Fruit fly (Drosophila melanogaster) Kc167 (cell line): ENCODE results near the gene CG46311.

Source experiments
- Myc ChIP-seq: fragments of >200 bp; optimal IDR thresholded peaks from 2 replicates; lab custom pipeline; 2017; ENCODE audit warnings: missing external identifiers
- Sin3A ChIP-seq: fragments of >200 bp; optimal IDR thresholded peaks from 2 replicates; lab custom pipeline; 2018; ENCODE audit warnings: missing external identifiers
- h ChIP-seq: fragments of >200 bp; optimal IDR thresholded peaks from 3 replicates; lab custom pipeline; 2018; ENCODE audit warnings: missing external identifiers
- insv ChIP-seq: fragments of >200 bp; optimal IDR thresholded peaks from 3 replicates; lab custom pipeline; 2018; ENCODE audit warnings: missing external identifiers
- psq ChIP-seq: fragments of >200 bp; optimal IDR thresholded peaks from 2 replicates; lab custom pipeline; 2017; ENCODE audit warnings: missing external identifiers
- ttk ChIP-seq: sonication (Bioruptor generic); optimal IDR thresholded peaks from 2 replicates; lab custom pipeline; 2017; ENCODE audit warnings: missing external identifiers

Gene CG46311

DNA sequence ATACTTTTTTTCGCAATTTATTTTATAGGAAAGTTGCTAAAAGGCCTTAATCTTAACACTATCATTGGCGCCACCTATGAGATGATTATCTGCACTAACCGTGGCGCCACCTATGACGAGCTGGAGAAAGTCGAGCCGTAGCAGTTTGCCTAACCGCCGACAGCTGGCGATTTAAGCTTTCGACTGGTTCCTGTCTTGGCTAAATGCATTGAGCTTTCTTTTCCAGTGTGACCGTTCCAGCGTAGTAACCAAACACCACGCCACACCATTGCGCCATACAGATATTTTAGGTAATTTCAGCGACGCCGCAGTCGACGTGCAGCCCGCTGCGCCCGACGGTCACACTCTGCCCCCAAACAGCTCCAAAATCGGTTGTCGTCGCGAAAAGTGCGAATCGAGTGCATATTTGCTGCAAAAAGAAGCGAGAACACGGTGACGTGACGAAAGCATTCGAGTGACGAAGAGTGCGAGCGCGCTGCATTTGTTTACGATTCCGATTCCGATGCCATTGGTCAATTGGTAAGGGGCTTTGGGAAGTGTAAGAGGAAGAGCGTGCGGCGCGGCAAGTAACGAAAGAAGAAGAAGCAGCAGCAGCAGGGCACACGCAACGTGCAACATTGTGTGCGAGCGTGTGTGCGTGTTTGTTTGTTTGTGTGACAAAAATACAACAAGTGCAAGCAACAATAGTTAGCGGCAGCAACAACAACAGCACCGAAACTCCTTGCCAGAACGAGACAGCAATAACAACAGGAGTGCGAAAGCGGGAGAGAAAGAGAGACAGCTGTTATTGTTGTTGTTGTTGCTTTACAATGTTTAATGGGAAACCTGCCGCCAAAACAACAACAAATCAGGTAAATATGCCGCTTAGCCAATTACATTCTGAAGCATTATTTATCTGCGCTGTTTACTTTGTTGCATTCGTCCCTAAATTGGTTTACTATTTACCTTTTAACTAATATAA lies at the start of gene CG46311, which contains the start of gene Tpst:
TSS of gene CG46311 (plus strand) at position 341 of the 961 bp plus-strand sequence.
TSS of gene Tpst (plus strand) at position 341 of the 961 bp plus-strand sequence.
- TF ChIP-seq h (lab: Kevin White, UChicago): no peak
- TF ChIP-seq Sin3A (lab: Kevin White, UChicago): no peak
- no peak for TF ChIP-seq ttk (lab: Kevin White, UChicago)
- no peak for TF ChIP-seq insv (lab: Kevin White, UChicago)
- no peak for TF ChIP-seq Myc (lab: Kevin White, UChicago)
- no peak for TF ChIP-seq psq (lab: Kevin White, UChicago)

DNA sequence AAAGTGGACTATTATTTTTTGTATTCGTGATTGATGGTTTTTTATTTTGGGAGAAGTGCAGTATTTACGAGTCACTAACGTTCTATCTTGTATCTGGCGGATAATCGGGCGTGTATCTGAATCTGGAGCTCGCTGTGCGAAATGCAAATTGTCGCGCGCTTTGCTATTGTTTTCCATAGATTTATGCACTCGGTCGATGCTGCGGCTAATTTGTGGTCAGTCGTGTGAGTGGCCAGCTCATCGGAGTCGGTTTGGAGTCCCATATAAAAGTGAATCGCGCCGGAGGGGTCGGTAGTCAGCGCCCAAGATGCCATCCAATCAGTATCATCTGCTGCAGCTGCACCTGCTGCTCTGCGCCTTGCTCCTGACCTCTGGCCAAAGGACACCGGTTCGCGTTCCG lies 35.9 kb upstream of the CG46311 start, which contains the start of gene CG15754:
TSS of gene CG15754 (plus strand) at position 301 of the 400 bp plus-strand sequence.
- TF ChIP-seq psq (lab: Kevin White, UChicago) (no peak), Sin3A (lab: Kevin White, UChicago) (no peak), Myc (lab: Kevin White, UChicago) (no peak), ttk (lab: Kevin White, UChicago) (no peak), insv (lab: Kevin White, UChicago) (no peak), h (lab: Kevin White, UChicago) (no peak)

DNA sequence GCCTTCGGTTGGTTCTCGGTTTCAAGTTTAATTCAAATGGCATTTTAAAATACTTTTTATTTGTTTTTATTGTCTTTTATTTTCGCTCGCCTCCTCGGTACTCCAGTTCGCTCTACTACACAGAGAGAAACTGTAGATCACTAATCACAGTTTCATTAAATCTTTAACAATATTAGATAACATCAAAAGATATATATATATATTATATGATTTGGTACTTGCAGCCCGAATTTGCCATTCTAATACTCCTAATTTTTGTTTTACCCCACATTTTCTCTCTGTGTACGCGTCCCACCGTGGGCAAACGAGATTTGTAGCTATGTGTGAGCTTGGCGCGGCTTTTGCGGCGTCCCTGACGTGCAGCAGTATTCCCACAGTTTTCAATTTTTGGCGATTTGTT lies 34.0 kb upstream of the CG46311 start:
- TF ChIP-seq insv (lab: Kevin White, UChicago) (no peak), ttk (lab: Kevin White, UChicago) (no peak), Myc (lab: Kevin White, UChicago) (no peak), Sin3A (lab: Kevin White, UChicago) (no peak), psq (lab: Kevin White, UChicago) (no peak)

DNA sequence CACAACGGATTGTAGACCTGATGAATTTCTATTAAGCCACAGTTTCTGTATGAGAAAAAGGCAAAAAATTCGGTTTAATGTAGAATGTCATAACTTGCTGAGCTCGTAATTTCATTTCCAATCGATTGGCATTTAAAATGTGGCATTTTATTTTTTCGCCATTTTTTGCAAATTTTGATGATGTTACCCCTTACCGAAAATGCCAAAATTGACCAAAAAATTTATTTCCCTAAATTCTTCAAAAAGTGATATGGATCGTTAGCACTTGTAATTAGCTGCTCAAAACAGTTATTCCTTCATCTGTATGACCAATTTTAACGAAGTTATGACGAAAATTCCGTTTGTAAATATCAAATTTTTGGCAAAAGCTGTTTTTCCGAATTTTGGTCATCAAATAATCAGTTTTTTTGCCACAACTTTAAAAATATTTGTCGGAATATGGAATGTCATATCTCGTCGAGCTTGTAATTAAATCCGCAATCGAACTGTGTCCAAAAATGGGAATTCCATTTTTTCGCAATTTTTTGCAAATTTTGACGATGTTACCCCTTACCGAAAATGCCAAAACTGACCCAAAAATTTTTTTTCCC lies 33.3 kb upstream of the CG46311 start, which contains the start of gene CG44428:
TSS of gene CG44428 (minus strand) at position 51 of the 590 bp plus-strand sequence.
- TF ChIP-seq psq (lab: Kevin White, UChicago) (no peak), insv (lab: Kevin White, UChicago) (no peak), h (lab: Kevin White, UChicago) (no peak), ttk (lab: Kevin White, UChicago) (no peak), Sin3A (lab: Kevin White, UChicago) (no peak), Myc (lab: Kevin White, UChicago) (no peak)

DNA sequence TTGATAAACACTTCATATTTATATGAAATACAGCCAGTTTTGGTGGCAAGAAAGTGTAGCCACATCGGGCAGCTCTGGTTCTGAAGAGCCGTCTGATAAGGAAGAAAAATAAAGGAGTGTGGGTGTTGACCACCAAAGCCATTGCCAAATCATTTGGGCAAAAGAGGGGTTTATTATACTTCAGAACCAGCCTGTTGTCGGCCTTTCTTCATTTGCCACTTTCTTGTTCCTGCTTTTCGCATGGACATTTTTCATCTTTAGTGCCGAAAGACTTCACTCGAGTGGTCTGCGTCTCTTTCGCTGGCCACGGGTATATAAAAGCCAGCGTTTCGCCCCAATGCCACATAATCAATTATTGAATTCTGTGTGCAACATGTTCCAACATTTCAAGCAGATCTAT lies 29.5 kb upstream of the CG46311 start, which contains the start of gene CG15756:
TSS of gene CG15756 (plus strand) at position 301 of the 400 bp plus-strand sequence.
- TF ChIP-seq insv (lab: Kevin White, UChicago) (no peak), h (lab: Kevin White, UChicago) (no peak), ttk (lab: Kevin White, UChicago) (no peak), psq (lab: Kevin White, UChicago) (no peak), Sin3A (lab: Kevin White, UChicago) (no peak), Myc (lab: Kevin White, UChicago) (no peak)

dm6 chrX:13536776-13537175 lies 26.8 kb upstream of the CG46311 start:
- no peak for TF ChIP-seq psq (lab: Kevin White, UChicago)
- no peak for TF ChIP-seq insv (lab: Kevin White, UChicago)

DNA sequence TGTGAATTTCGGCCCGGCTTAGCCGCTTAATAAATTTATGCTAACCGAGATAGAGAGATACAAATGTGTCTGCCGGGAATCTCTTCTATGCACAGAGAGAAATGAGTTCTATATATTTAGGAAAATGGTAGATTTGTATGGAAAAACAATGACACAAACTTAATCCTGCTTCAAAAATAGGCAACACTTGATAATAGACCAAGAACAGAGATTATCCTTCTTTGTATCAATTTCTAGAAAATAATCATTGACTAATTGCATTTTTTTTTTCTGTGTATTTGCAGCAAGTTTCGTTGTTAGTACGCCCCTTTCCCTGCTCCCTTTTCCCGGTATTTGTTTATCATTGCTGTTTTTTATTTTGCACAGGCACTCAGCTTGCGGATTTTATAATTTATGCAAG lies 24.2 kb upstream of the CG46311 start:
- TF ChIP-seq psq (lab: Kevin White, UChicago): no peak
- no peak for TF ChIP-seq Sin3A (lab: Kevin White, UChicago)
- no peak for TF ChIP-seq ttk (lab: Kevin White, UChicago)
- no peak for TF ChIP-seq insv (lab: Kevin White, UChicago)
- TF ChIP-seq h (lab: Kevin White, UChicago): no peak
- no peak for TF ChIP-seq Myc (lab: Kevin White, UChicago)

dm6 chrX:13540920-13541605 lies 22.6 kb upstream of the CG46311 start:
- TF ChIP-seq insv (lab: Kevin White, UChicago): no peak
- no peak for TF ChIP-seq psq (lab: Kevin White, UChicago)
- TF ChIP-seq ttk (lab: Kevin White, UChicago): no peak
- TF ChIP-seq Sin3A (lab: Kevin White, UChicago): no peak
- no peak for TF ChIP-seq h (lab: Kevin White, UChicago)
- TF ChIP-seq Myc (lab: Kevin White, UChicago): no peak

dm6 chrX:13542084-13542483 lies 21.5 kb upstream of the CG46311 start:
- TF ChIP-seq Myc (lab: Kevin White, UChicago) (no peak), ttk (lab: Kevin White, UChicago) (no peak), h (lab: Kevin White, UChicago) (no peak), psq (lab: Kevin White, UChicago) (no peak), insv (lab: Kevin White, UChicago) (no peak), Sin3A (lab: Kevin White, UChicago) (no peak)

dm6 chrX:13543343-13543742 lies 20.3 kb upstream of the CG46311 start, which contains the start of gene Cpr12A:
Gene Cpr12A, plus strand, starts transcription at chrX:13543643.
- no peak for TF ChIP-seq ttk (lab: Kevin White, UChicago)
- TF ChIP-seq insv (lab: Kevin White, UChicago): no peak
- no peak for TF ChIP-seq h (lab: Kevin White, UChicago)
